Worm (Caenorhabditis elegans): ENCODE results near the gene F16B3.3.

- no peak for TF ChIP-seq ceh-2 (tag; optimal IDR thresholded peaks at IDR 0.05)
- TF ChIP-seq elt-2 (tag; optimal IDR thresholded peaks at IDR 0.05) = no peak
- TF ChIP-seq lin-11 (tag; optimal IDR thresholded peaks at IDR 0.05) = no peak
- no peak for TF ChIP-seq pha-4 (tag; optimal IDR thresholded peaks at IDR 0.05)
- TF ChIP-seq ama-1 (optimal IDR thresholded peaks at IDR 0.05) = no peak
- TF ChIP-seq dmd-4 (tag; optimal IDR thresholded peaks at IDR 0.05; ENCODE audit: borderline replicate concordance) = no peak
These were observed 44.3 kb upstream of the F16B3.3 start for ce11 chrV:1362027-1362426.

All from whole organism, late embryonic.